Fruit fly (Drosophila melanogaster) Kc167 (cell line): Measurements from ENCODE around the gene CG43896.

ENCODE experiments used
- Myc ChIP-seq: fragments of >200 bp; optimal IDR thresholded peaks from 2 replicates; lab custom pipeline; 2017; ENCODE audit warnings: missing external identifiers
- Sin3A ChIP-seq: fragments of >200 bp; optimal IDR thresholded peaks from 2 replicates; lab custom pipeline; 2018; ENCODE audit warnings: missing external identifiers
- h ChIP-seq: fragments of >200 bp; optimal IDR thresholded peaks from 3 replicates; lab custom pipeline; 2018; ENCODE audit warnings: missing external identifiers
- insv ChIP-seq: fragments of >200 bp; optimal IDR thresholded peaks from 3 replicates; lab custom pipeline; 2018; ENCODE audit warnings: missing external identifiers
- psq ChIP-seq: fragments of >200 bp; optimal IDR thresholded peaks from 2 replicates; lab custom pipeline; 2017; ENCODE audit warnings: missing external identifiers
- ttk ChIP-seq: sonication (Bioruptor generic); optimal IDR thresholded peaks from 2 replicates; lab custom pipeline; 2017; ENCODE audit warnings: missing external identifiers

CG43896 gene

DNA sequence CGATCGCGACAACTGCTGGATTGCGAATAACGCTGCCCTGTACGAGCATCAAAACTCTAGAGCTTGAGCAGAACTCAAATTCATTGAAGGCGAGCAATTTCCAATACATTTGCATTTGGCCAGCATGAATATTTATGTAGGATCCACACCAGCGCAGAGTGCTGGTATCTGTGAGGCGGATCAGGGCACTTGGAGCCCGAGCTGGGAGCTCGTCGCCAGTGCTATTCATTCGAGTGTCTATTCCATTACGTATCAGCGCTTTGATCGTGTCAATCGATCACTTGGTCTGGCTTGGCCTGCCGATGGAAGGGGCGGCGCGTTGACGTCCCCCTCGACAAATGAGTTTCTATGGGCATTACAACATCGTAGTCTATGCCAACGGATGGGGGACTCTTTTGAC, 9.8 kb upstream of the CG43896 start, which contains the start of gene prc:
Gene prc (minus strand): TSS at position 28 of the 400 bp plus-strand sequence.
- TF ChIP-seq Sin3A (no peak), h (lab: Kevin White, UChicago) (no peak)

DNA sequence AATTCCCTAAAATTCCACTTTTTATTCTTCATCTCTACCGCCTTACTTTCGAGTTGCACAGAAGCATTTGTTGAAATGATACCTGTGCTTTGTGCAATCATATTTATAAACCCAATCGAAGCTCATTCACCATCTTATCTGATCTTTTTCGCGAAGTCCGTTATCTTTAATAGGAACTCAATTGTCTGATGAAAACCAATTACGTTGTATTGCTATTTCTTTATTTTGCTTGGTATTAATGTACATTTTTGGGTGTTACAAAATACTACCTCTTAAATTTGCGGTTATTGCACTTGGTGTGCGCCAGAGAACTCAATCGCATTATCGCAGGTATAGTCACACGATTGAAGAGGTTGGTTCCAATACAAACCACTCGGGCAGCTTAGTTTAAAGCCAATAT, 3.0 kb upstream of the CG43896 start, which contains the start of gene Muc68E:
Gene Muc68E (minus strand): TSS at position 101 of the 400 bp plus-strand sequence.
- no peak for TF ChIP-seq Sin3A
- no peak for TF ChIP-seq ttk (lab: Kevin White, UChicago)
- no peak for TF ChIP-seq h (lab: Kevin White, UChicago)
- TF ChIP-seq insv (lab: Kevin White, UChicago), result no peak
- no peak for TF ChIP-seq Myc
- TF ChIP-seq psq (lab: Kevin White, UChicago), result no peak

DNA sequence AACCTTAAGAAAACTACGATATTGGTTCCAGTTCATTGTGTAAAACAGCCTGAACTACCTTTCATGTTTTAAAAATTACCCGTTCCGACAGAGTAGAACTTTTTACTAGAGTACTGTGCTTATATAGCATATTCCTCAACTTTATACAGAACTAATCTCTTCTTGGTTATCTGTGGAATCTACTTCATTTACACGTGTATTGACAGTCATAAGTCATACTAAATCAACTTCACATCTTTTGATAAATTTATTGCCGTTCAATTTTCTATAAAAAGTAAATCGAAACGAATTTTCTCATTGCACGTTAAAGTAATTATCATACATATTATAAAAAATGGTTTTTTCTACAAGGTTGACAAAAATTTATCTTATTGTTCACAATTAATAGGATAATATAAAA, 2.2 kb upstream of the CG43896 start, which contains the start of gene CG42397:
Gene CG42397 (minus strand): TSS at position 101 of the 400 bp plus-strand sequence.
- no peak for TF ChIP-seq Myc
- TF ChIP-seq psq (lab: Kevin White, UChicago), result no peak
- no peak for TF ChIP-seq Sin3A
- TF ChIP-seq insv (lab: Kevin White, UChicago), result no peak
- TF ChIP-seq ttk (lab: Kevin White, UChicago), result no peak
- no peak for TF ChIP-seq h (lab: Kevin White, UChicago)

DNA sequence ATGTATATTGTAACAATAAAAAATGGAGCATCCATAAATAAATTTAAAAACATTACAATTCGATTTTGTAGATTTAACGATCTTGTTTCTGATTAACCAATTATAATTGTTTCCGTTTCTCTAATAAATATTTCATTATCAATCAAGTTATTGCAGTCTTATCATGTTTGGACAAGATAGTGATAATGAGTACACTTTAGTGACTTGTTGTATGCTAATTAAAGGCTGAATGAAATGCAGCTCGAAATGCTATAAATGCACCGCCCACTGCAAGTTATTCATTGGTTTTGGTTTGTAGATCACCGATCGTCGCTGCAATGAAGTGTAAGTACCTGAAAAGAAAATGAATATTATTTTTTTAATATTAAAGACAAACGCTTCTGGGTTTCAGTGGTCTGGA, 1.3 kb upstream of the CG43896 start, which contains the start of gene CG14125:
Gene CG14125 (plus strand): TSS at position 301 of the 400 bp plus-strand sequence.
- TF ChIP-seq psq (lab: Kevin White, UChicago) (no peak), Myc (no peak), Sin3A (no peak), insv (lab: Kevin White, UChicago) (no peak), h (lab: Kevin White, UChicago) (no peak), ttk (lab: Kevin White, UChicago) (no peak)

DNA sequence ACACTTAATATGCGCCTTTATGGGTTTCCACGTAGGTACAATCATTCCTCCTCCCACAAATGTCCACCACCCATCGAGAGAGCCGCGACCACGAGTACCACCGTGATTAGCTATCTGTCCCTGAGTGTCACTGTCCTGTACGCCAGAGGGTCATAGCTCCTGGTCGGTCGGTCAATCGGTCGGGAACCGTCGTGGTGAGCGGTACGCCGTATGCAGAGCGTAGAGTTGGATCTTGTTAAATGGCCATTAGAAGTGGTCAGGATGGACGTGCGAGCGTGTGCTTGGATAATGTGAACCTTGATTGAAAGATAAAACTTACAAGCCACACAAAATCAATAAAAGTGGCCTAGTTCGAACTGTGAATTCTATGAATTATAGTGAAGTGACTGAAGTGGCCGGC, 8.7 kb downstream of the CG43896 start, which contains the start of gene CG6938:
Gene CG6938 (plus strand): TSS at position 301 of the 400 bp plus-strand sequence.
- no peak for TF ChIP-seq Sin3A
- no peak for TF ChIP-seq Myc
- no peak for TF ChIP-seq psq (lab: Kevin White, UChicago)
- TF ChIP-seq h (lab: Kevin White, UChicago), result no peak
- TF ChIP-seq ttk (lab: Kevin White, UChicago), result no peak
- TF ChIP-seq insv (lab: Kevin White, UChicago), result no peak

DNA sequence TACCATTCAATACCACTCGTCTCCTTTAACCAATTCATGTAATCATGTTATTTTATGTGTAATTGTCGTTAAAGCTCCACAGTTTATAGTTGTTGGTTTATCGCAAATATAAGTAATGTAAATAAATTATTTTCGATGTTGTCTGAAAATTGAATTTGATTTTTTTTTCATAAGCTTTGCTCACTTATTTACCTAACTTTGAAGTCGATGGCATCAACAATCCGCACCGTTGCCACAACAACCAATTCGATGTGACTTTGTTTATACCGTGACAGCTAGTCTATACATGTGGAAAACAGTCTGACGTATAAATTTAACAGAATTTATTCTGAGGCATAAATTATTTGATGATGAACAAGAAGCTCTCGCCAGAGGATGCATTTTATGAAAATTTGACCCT, 14.5 kb downstream of the CG43896 start, which contains the start of gene CG6931:
Gene CG6931 (plus strand): TSS at position 301 of the 400 bp plus-strand sequence.
- TF ChIP-seq psq (lab: Kevin White, UChicago), result no peak
- TF ChIP-seq h (lab: Kevin White, UChicago), result no peak
- TF ChIP-seq Sin3A, result no peak

DNA sequence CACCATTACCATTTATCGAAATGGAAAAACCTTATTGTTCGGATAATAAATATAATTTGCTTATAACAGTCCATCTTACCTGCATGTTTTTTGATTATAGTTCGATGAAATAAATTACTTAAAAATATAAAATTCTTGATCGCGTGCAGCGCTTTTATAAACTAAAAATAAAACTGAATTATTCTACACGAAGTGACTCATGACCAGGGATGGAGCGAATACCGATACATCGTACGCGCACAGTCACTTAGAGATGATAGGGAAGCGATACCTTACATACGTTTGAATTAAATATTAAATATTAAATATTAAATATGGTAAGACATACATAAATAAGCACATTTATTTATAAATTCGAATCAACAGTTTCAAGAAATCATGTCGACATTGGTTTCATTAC, 17.0 kb downstream of the CG43896 start, which contains the start of gene viaf:
Gene viaf (minus strand): TSS at position 220 of the 400 bp plus-strand sequence.
- TF ChIP-seq ttk (lab: Kevin White, UChicago) (no peak), h (lab: Kevin White, UChicago) (no peak), psq (lab: Kevin White, UChicago) (no peak), Myc (no peak), insv (lab: Kevin White, UChicago) (no peak), Sin3A (no peak)

DNA sequence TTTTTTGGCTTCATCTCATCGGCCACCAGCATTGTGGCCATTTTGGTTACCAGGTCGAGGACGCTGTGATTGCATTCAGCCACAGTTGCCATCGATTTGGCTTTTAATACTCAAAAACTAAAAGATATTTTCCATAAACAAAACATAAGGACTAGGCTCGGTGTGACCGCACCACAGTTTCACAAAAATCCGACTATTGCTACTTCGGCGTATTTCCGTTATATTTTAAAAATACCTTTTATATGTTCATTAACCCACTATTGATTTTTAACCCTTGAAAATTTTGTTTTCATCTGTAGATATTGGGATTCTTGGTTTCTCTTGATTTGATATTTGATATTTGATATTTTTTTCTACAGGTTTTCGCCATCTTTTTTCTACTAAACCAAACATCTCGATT, 22.0 kb downstream of the CG43896 start, which contains the start of gene Grip163:
Gene Grip163 (minus strand): TSS at position 180 of the 400 bp plus-strand sequence.
- no peak for TF ChIP-seq ttk (lab: Kevin White, UChicago)
- TF ChIP-seq psq (lab: Kevin White, UChicago), result no peak
- TF ChIP-seq Sin3A, result no peak

DNA sequence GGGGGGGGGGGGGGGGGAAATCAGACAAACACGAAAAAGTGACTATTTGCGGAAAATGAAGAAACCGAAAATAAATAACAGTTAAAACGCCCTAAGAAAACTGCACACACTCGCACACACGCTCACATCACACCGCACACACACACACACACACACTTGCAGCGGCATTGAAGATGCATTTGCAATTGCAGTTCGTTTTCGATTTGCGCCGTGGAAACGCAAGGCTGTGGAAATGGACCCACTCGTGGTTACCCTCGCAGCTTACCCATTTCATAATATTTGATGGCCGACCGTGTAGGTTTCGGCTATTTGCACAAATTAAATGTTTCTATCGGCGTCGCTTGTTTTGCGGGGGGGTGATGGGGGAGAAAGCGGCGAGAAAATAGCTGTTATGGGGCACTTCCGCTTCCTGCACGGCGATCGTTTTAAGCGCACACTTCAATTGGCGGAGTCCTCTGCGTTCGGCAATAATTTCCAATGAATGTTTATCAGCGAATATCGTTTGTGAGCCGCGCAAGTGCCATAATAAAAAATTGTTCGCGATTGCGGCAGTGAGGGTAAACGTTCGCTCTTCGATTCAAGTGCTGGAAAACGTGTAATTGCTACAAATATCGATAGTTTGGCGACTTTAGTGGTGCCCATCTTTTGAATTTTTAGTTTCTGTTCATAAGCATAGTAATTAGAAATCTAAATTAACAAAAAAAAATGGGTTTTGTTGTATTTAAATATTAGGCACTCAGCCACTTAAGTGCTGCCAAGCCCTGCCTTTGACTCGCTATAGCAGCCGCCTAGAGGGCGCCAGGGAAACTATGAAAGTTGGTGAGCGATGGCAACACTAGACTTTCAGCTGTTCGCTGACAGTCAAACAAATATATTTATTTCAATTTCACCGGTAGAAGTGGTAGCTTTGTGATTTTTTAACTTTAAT, 26.7 kb downstream of the CG43896 start, which contains the start of the genes Pop2 and CG6928:
Gene Pop2 (minus strand): TSS at position 595 of the 928 bp plus-strand sequence.
Gene CG6928 (plus strand): TSS at position 835 of the 928 bp plus-strand sequence.
- TF ChIP-seq h (lab: Kevin White, UChicago), result no peak
- no peak for TF ChIP-seq Myc

DNA sequence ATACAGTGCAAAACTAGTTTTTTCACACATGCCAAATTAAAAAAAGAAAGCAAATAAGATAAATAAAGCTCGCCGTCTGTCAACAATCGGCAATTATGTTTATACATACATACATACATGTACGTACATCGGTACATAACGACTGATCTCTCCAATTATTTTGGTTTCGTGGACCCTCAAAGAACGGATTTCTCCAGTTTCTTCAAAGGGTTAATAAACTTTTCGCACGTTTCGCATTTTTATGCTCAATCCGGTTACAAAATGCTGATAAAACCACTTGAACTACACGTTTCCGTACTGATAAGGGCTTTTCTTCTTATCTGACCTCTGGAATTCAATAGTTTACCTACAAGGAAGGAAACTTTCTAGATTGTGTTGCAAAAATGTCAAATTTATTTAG, 27.5 kb downstream of the CG43896 start:
- no peak for TF ChIP-seq ttk (lab: Kevin White, UChicago)
- TF ChIP-seq insv (lab: Kevin White, UChicago), result no peak
- TF ChIP-seq h (lab: Kevin White, UChicago), result no peak

DNA sequence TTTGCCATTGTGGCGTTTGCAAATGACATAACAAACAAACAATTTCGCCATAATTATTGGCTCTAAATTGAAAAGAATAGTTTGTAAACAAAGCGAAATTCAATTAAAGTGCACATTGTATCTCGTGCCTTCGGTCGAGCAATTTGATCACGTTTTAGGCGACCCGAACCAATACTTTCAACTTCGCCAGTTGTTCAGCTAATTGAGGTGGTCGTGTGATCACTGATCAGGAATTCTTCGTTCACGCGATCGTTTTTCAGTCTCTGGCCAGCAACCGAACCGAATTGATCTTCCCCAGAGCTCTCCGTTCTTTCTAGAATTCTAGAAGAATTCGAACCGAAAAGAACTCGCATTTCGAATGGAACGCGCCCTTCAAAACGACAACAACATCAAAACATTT, 28.2 kb downstream of the CG43896 start:
- TF ChIP-seq Sin3A, result no peak
- no peak for TF ChIP-seq insv (lab: Kevin White, UChicago)
- no peak for TF ChIP-seq Myc
- no peak for TF ChIP-seq ttk (lab: Kevin White, UChicago)
- TF ChIP-seq h (lab: Kevin White, UChicago), result no peak
- TF ChIP-seq psq (lab: Kevin White, UChicago), result no peak

DNA sequence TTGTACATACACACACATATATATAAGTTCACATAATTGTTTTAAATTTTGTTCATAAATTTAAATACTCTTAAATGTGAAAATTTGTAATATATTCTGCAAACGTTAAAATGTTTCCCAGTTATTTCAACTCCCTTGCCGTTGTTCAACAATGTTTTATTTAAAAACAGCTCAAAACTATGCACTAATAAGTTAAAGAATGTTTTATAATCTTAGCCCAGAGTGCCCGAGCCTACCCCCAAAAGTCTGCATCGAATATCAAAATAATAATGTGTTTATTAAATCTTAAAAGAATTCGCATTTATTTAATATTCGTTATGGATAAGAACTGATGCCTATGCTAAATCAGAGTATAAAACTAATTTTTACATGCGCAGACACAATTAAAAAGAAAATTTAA, 32.0 kb downstream of the CG43896 start:
- TF ChIP-seq h (lab: Kevin White, UChicago), result no peak
- no peak for TF ChIP-seq insv (lab: Kevin White, UChicago)
- no peak for TF ChIP-seq Myc
- no peak for TF ChIP-seq psq (lab: Kevin White, UChicago)
- no peak for TF ChIP-seq Sin3A
- no peak for TF ChIP-seq ttk (lab: Kevin White, UChicago)
